Worm (Caenorhabditis elegans) whole organism, L4 larva: ENCODE data around the gene str-108.
A peak's percentile ranks its signal among the peaks of the same experiment; 100 is the strongest.

Experiments used
- F10B5.3 ChIP-seq: sonication (generic microtip); optimal IDR thresholded peaks from 2 replicates; lab custom pipeline; 2016; ENCODE audit warnings: mild to moderate bottlenecking, missing genetic modification characterization, missing compliant biosample characterization
- F26F4.8 ChIP-seq: fragments of 200-800 bp; sonication (Bioruptor generic); conservative IDR thresholded peaks from 2 replicates; pipeline ENCODE4 v1.3.6; 2022; ENCODE audit warnings: missing genetic modification characterization, missing compliant biosample characterization
- F37D6.2 ChIP-seq: sonication (generic microtip); optimal IDR thresholded peaks from 2 replicates; lab custom pipeline; 2016; ENCODE audit warnings: mild to moderate bottlenecking, missing genetic modification characterization, missing compliant biosample characterization
- F44E2.7 ChIP-seq: fragments of 200-800 bp; sonication (Bioruptor generic); IDR thresholded peaks from 2 replicates; pipeline ENCODE4 v2.1.2; 2022; ENCODE audit warnings: missing genetic modification characterization, missing compliant biosample characterization
- T26A8.4 ChIP-seq: fragments of 200-800 bp; sonication (Bioruptor generic); IDR thresholded peaks from 2 replicates; pipeline ENCODE4 v1.3.6; 2022; ENCODE audit warnings: missing genetic modification characterization, missing compliant biosample characterization
- ZK337.2 ChIP-seq: fragments of 200-800 bp; sonication (Bioruptor generic); IDR thresholded peaks from 2 replicates; pipeline ENCODE4 v1.3.6; 2022; ENCODE audit warnings: missing genetic modification reagents, missing genetic modification characterization, missing compliant biosample characterization
- aha-1 ChIP-seq: fragments of 150-350 bp; peaks from one replicate; lab custom pipeline; 2014; ENCODE audit warnings: missing biosample characterization, missing genetic modification characterization
- ceh-20 ChIP-seq: fragments of 200-800 bp; sonication (Bioruptor generic); IDR thresholded peaks from 2 replicates; pipeline ENCODE4 v1.3.6; 2022; ENCODE audit warnings: missing genetic modification reagents, missing genetic modification characterization, missing compliant biosample characterization
- ceh-32 ChIP-seq: sonication (generic microtip); optimal IDR thresholded peaks from 2 replicates; lab custom pipeline; 2016; ENCODE audit warnings: mild to moderate bottlenecking, missing genetic modification characterization, missing compliant biosample characterization; ENCODE audit not compliant: poor library complexity
- ces-1 ChIP-seq: fragments of 150-350 bp; sonication (generic microtip); optimal IDR thresholded peaks from 4 replicates; lab custom pipeline; 2014; ENCODE audit warnings: missing biosample characterization, missing genetic modification reagents, missing genetic modification characterization
- ctbp-1 ChIP-seq: fragments of 200-800 bp; sonication (Bioruptor generic); IDR thresholded peaks from 2 replicates; pipeline ENCODE4 v1.3.6; 2022; ENCODE audit warnings: missing genetic modification reagents, missing genetic modification characterization, missing compliant biosample characterization
- daf-12 ChIP-seq: fragments of 150-350 bp; optimal IDR thresholded peaks from 2 replicates; lab custom pipeline; 2014; ENCODE audit warnings: missing biosample characterization, missing genetic modification reagents, missing genetic modification characterization
- daf-16 ChIP-seq, 3 experiments: sonication (generic microtip); optimal IDR thresholded peaks; 2 replicates each; lab custom pipeline; 2016 to 2017; ENCODE audit warnings: missing genetic modification characterization in 3 of 3, missing genetic modification reagents in 3 of 3, mild to moderate bottlenecking in 2 of 3, missing compliant biosample characterization in 2 of 3, missing biosample characterization in 1 of 3, moderate library complexity in 1 of 3
- dmd-6 ChIP-seq: fragments of 200-800 bp; sonication (Bioruptor generic); IDR thresholded peaks from 2 replicates; pipeline ENCODE4 v1.3.6; 2022; ENCODE audit warnings: missing genetic modification reagents, missing genetic modification characterization, missing compliant biosample characterization
- dmd-9 ChIP-seq: fragments of 200-800 bp; sonication (Bioruptor generic); IDR thresholded peaks from 2 replicates; pipeline ENCODE4 v1.3.6; 2022; ENCODE audit warnings: missing genetic modification reagents, missing genetic modification characterization, missing compliant biosample characterization
- hlh-30 ChIP-seq: sonication (generic microtip); optimal IDR thresholded peaks from 2 replicates; lab custom pipeline; 2017; ENCODE audit warnings: antibody characterized with exemption, mild to moderate bottlenecking, missing genetic modification characterization, missing compliant biosample characterization; ENCODE audit not compliant: insufficient read depth
- lin-1 ChIP-seq: fragments of 200-800 bp; sonication (Bioruptor generic); IDR thresholded peaks from 2 replicates; pipeline ENCODE4 v1.3.6; 2022; ENCODE audit warnings: missing genetic modification reagents, missing genetic modification characterization, missing compliant biosample characterization
- lin-39 ChIP-seq: fragments of 150-350 bp; optimal IDR thresholded peaks from 2 replicates; lab custom pipeline; 2014; ENCODE audit warnings: missing biosample characterization, missing genetic modification reagents, missing genetic modification characterization
- mes-2 ChIP-seq: sonication (generic microtip); optimal IDR thresholded peaks from 2 replicates; lab custom pipeline; 2016; ENCODE audit warnings: missing genotype, mild to moderate bottlenecking, missing genetic modification characterization, missing compliant biosample characterization; ENCODE audit not compliant: poor library complexity, severe bottlenecking
- mxl-3 ChIP-seq: fragments of 200-800 bp; sonication (Bioruptor generic); optimal IDR thresholded peaks from 2 replicates; lab custom pipeline; 2018; ENCODE audit warnings: mild to moderate bottlenecking, missing genetic modification characterization, missing compliant biosample characterization
- nhr-111 ChIP-seq: fragments of 200-800 bp; sonication (Bioruptor generic); optimal IDR thresholded peaks from 2 replicates; lab custom pipeline; 2018; ENCODE audit warnings: mild to moderate bottlenecking, missing genetic modification characterization, missing compliant biosample characterization
- nhr-25 ChIP-seq: sonication (generic microtip); optimal IDR thresholded peaks from 2 replicates; lab custom pipeline; 2017; ENCODE audit warnings: missing genetic modification characterization, mild to moderate bottlenecking, missing compliant biosample characterization, antibody characterized with exemption, moderate library complexity, borderline replicate concordance; ENCODE audit not compliant: insufficient read depth
- nhr-77 ChIP-seq: fragments of 150-350 bp; optimal IDR thresholded peaks from 2 replicates; lab custom pipeline; 2014; ENCODE audit warnings: missing biosample characterization, missing genetic modification characterization
- rbr-2 ChIP-seq: sonication (generic microtip); optimal IDR thresholded peaks from 2 replicates; lab custom pipeline; 2016; ENCODE audit warnings: missing genotype, missing genetic modification characterization, missing compliant biosample characterization
- saeg-2 ChIP-seq: fragments of 200-800 bp; sonication (Bioruptor generic); IDR thresholded peaks from 2 replicates; pipeline ENCODE4 v1.3.6; 2022; ENCODE audit warnings: missing genetic modification reagents, missing genetic modification characterization, missing compliant biosample characterization
- set-16 ChIP-seq: fragments of 200-800 bp; sonication (Bioruptor generic); IDR thresholded peaks from 2 replicates; pipeline ENCODE4 v1.3.6; 2022; ENCODE audit warnings: missing genetic modification reagents, missing genetic modification characterization, missing compliant biosample characterization
- skn-1 ChIP-seq: fragments of 150-350 bp; optimal IDR thresholded peaks from 2 replicates; lab custom pipeline; 2014; ENCODE audit warnings: missing biosample characterization, missing genetic modification characterization
- snpc-1.2 ChIP-seq: fragments of 200-800 bp; sonication (Bioruptor generic); IDR thresholded peaks from 2 replicates; pipeline ENCODE4 v1.3.6; 2022; ENCODE audit warnings: missing genetic modification reagents, missing genetic modification characterization, missing compliant biosample characterization
- snpc-4 ChIP-seq: fragments of 150-350 bp; optimal IDR thresholded peaks from 2 replicates; lab custom pipeline; 2014; ENCODE audit warnings: missing biosample characterization, missing genetic modification characterization
- tag-97 ChIP-seq: fragments of 200-800 bp; sonication (Bioruptor generic); IDR thresholded peaks from 2 replicates; pipeline ENCODE4 v1.3.6; 2022; ENCODE audit warnings: missing genetic modification characterization, missing compliant biosample characterization
- unc-62 ChIP-seq, 3 experiments: fragments of 150-350 bp in 1 of 3; sonication (generic microtip); optimal IDR thresholded peaks in 2 of 3; peaks in 1 of 3; 1 replicate in 1 of 3; 2 replicates in 2 of 3; lab custom pipeline; 2014 to 2017; ENCODE audit warnings: missing biosample characterization in 3 of 3, missing genetic modification characterization in 3 of 3, missing genetic modification reagents in 3 of 3, missing genotype in 1 of 3
- vab-7 ChIP-seq: fragments of 200-800 bp; sonication (Bioruptor generic); IDR thresholded peaks from 2 replicates; pipeline ENCODE4 v1.3.6; 2022; ENCODE audit warnings: missing genetic modification reagents, missing genetic modification characterization, missing compliant biosample characterization
- zfp-2 ChIP-seq: sonication (generic microtip); optimal IDR thresholded peaks from 2 replicates; lab custom pipeline; 2016; ENCODE audit warnings: mild to moderate bottlenecking, missing genetic modification characterization, missing compliant biosample characterization
- ztf-7 ChIP-seq: fragments of 150-350 bp; optimal IDR thresholded peaks from 2 replicates; lab custom pipeline; 2014; ENCODE audit warnings: missing biosample characterization, missing genetic modification characterization

str-108 gene

ce11 chrV:16201730-16202129 is 35.7 kb downstream of the str-108 start, which contains the start of gene F11A5.17:
F11A5.17 (plus strand) TSS chrV:16202030.
- TF ChIP-seq ztf-7 (tag; lab: Kevin White, UChicago), result no peak
- TF ChIP-seq mxl-3 (GFP tag; lab: Kevin White, UChicago), result no peak
- no peak for TF ChIP-seq nhr-111 (GFP tag; lab: Kevin White, UChicago)
- no peak for TF ChIP-seq snpc-4
- peak in 1 of 2 experiments; percentile 15 for TF ChIP-seq unc-62 (GFP tag; optimal IDR thresholded peaks at IDR 0.05 in 1 of 2; lab: Kevin White, UChicago)
- TF ChIP-seq unc-62 (tag; optimal IDR thresholded peaks at IDR 0.05; lab: Kevin White, UChicago), result no peak
- no peak for TF ChIP-seq lin-39 (tag; lab: Kevin White, UChicago)
- no peak for TF ChIP-seq rbr-2 (tag; lab: Kevin White, UChicago)

ce11 chrV:16202618-16203017 is 36.6 kb downstream of the str-108 start, which contains the start of gene F11A5.18:
F11A5.18 (plus strand) TSS chrV:16202918.
- TF ChIP-seq snpc-1.2 (no peak), tag-97 (GFP tag; lab: Robert Waterston, UW) (no peak), hlh-30 (no peak), rbr-2 (tag; lab: Kevin White, UChicago) (no peak), nhr-77 (tag; lab: Kevin White, UChicago) (no peak), lin-1 (no peak), dmd-6 (GFP tag; lab: Robert Waterston, UW) (no peak), ceh-32 (tag; lab: Kevin White, UChicago) (no peak), zfp-2 (tag; lab: Kevin White, UChicago) (no peak), F44E2.7 (no peak), mes-2 (no peak), skn-1 (tag; lab: Kevin White, UChicago) (no peak), nhr-25 (no peak), F37D6.2 (no peak)

ce11 chrV:16204888-16205287 is 38.9 kb downstream of the str-108 start, which contains the start of gene irld-26:
irld-26 (plus strand) TSS chrV:16205188.
- TF ChIP-seq T26A8.4, result no peak
- no peak for TF ChIP-seq ces-1
- TF ChIP-seq ceh-20 (GFP tag; lab: Robert Waterston, UW), result no peak
- TF ChIP-seq unc-62 (GFP tag; optimal IDR thresholded peaks at IDR 0.05 in 1 of 2; lab: Kevin White, UChicago), result peak in 1 of 2 experiments; percentile 13
- no peak for TF ChIP-seq unc-62 (tag; optimal IDR thresholded peaks at IDR 0.05; lab: Kevin White, UChicago)

ce11 chrV:16209837-16210236 is 43.8 kb downstream of the str-108 start, which contains the start of gene oac-15:
oac-15 (minus strand) TSS chrV:16209937.
- TF ChIP-seq saeg-2 (no peak), ztf-7 (tag; lab: Kevin White, UChicago) (no peak), aha-1 (peak; percentile 80), F26F4.8 (GFP tag; lab: Robert Waterston, UW) (no peak), daf-16 (GFP tag; optimal IDR thresholded peaks at IDR 0.05; lab: Kevin White, UChicago) (no peak), daf-16 (tag; optimal IDR thresholded peaks at IDR 0.05; lab: Kevin White, UChicago) (no peak), F10B5.3 (no peak), dmd-9 (GFP tag; lab: Robert Waterston, UW) (no peak), ZK337.2 (GFP tag; lab: Robert Waterston, UW) (no peak)

ce11 chrV:16210257-16211002 is 44.4 kb downstream of the str-108 start, which contains the start of gene F11A5.16:
F11A5.16 (plus strand) TSS chrV:16210952.
- peak; percentile 63 for TF ChIP-seq set-16 (GFP tag; lab: Robert Waterston, UW)
- TF ChIP-seq ctbp-1 (GFP tag; lab: Robert Waterston, UW), result no peak
- no peak for TF ChIP-seq vab-7 (GFP tag; lab: Robert Waterston, UW)
- no peak for TF ChIP-seq daf-12 (tag; lab: Kevin White, UChicago)
